Fruit fly (Drosophila melanogaster) whole organism, embryonic: ENCODE results near the gene CG10587.

Source experiments
- BEAF-32 ChIP-seq: fragments of 200-800 bp; sonication (Bioruptor generic); optimal IDR thresholded peaks from 3 replicates; lab custom pipeline; 2017; ENCODE audit warnings: missing biosample characterization, missing genetic modification characterization, mild to moderate bottlenecking, moderate library complexity, missing genetic modification reagents
- Bteb2 ChIP-seq: fragments of 200-800 bp; sonication (Bioruptor generic); optimal IDR thresholded peaks from 2 replicates; lab custom pipeline; 2016; ENCODE audit warnings: missing biosample characterization, missing genetic modification characterization
- CG12071 ChIP-seq: fragments of 200-800 bp; sonication (Bioruptor generic); optimal IDR thresholded peaks from 3 replicates; lab custom pipeline; 2018; ENCODE audit warnings: missing biosample characterization, mild to moderate bottlenecking, missing genetic modification characterization
- CG12219 ChIP-seq: fragments of 200-800 bp; sonication (Bioruptor generic); optimal IDR thresholded peaks from 3 replicates; lab custom pipeline; 2018; ENCODE audit warnings: missing biosample characterization, mild to moderate bottlenecking, missing genetic modification characterization
- CG12236 ChIP-seq: fragments of 200-800 bp; sonication (Bioruptor generic); optimal IDR thresholded peaks from 2 replicates; lab custom pipeline; 2016; ENCODE audit warnings: missing biosample characterization, missing genetic modification characterization
- CG13296 ChIP-seq: fragments of 200-800 bp; sonication (Bioruptor generic); optimal IDR thresholded peaks from 3 replicates; lab custom pipeline; 2018; ENCODE audit warnings: missing biosample characterization, mild to moderate bottlenecking, missing genetic modification characterization
- CG14014 ChIP-seq: fragments of 200-800 bp; sonication (Bioruptor generic); IDR thresholded peaks from 2 replicates; pipeline ENCODE4 v1.3.6; 2022; ENCODE audit warnings: missing biosample characterization, missing genetic modification characterization
- CG15073 ChIP-seq: fragments of 200-800 bp; sonication (Bioruptor generic); optimal IDR thresholded peaks from 2 replicates; lab custom pipeline; 2016; ENCODE audit warnings: missing biosample characterization, missing genetic modification characterization
- CG1529 ChIP-seq: fragments of 200-800 bp; sonication (Bioruptor generic); optimal IDR thresholded peaks from 3 replicates; lab custom pipeline; 2018; ENCODE audit warnings: missing biosample characterization, missing genetic modification characterization
- CG1603 ChIP-seq: fragments of 200-800 bp; sonication (Bioruptor generic); optimal IDR thresholded peaks from 2 replicates; lab custom pipeline; 2019; ENCODE audit warnings: missing biosample characterization, mild to moderate bottlenecking, missing genetic modification characterization, moderate library complexity
- CG16779 ChIP-seq: fragments of 200-800 bp; sonication (Bioruptor generic); IDR thresholded peaks from 2 replicates; pipeline ENCODE4 v1.3.6; 2022; ENCODE audit warnings: missing biosample characterization, missing genetic modification characterization
- CG30403 ChIP-seq: fragments of 200-800 bp; sonication (Bioruptor generic); optimal IDR thresholded peaks from 3 replicates; lab custom pipeline; 2016; ENCODE audit warnings: missing biosample characterization, missing genetic modification characterization
- CG31365 ChIP-seq: fragments of 200-800 bp; sonication (Bioruptor generic); optimal IDR thresholded peaks from 2 replicates; lab custom pipeline; 2018; ENCODE audit warnings: missing biosample characterization, mild to moderate bottlenecking, missing genetic modification characterization
- CG32532 ChIP-seq: fragments of 200-800 bp; sonication (Bioruptor generic); IDR thresholded peaks from 2 replicates; pipeline ENCODE4 v1.3.6; 2022; ENCODE audit warnings: missing biosample characterization, missing genetic modification characterization
- CG33213 ChIP-seq: fragments of 200-800 bp; sonication (Bioruptor generic); optimal IDR thresholded peaks from 3 replicates; lab custom pipeline; 2016; ENCODE audit warnings: missing biosample characterization, missing genetic modification characterization
- CG3995 ChIP-seq: fragments of 200-800 bp; sonication (Bioruptor generic); optimal IDR thresholded peaks from 3 replicates; lab custom pipeline; 2016; ENCODE audit warnings: missing biosample characterization, missing genetic modification characterization
- CG5953 ChIP-seq: fragments of 200-800 bp; sonication (Bioruptor generic); IDR thresholded peaks from 2 replicates; pipeline ENCODE4 v1.3.6; 2022; ENCODE audit warnings: missing biosample characterization, missing genetic modification characterization
- CG6683 ChIP-seq: fragments of 200-800 bp; sonication (Bioruptor generic); optimal IDR thresholded peaks from 2 replicates; lab custom pipeline; 2017; ENCODE audit warnings: missing biosample characterization, mild to moderate bottlenecking, missing genetic modification characterization, missing genetic modification reagents
- CG8089 ChIP-seq: fragments of 200-800 bp; sonication (Bioruptor generic); optimal IDR thresholded peaks from 3 replicates; lab custom pipeline; 2016; ENCODE audit warnings: missing biosample characterization, missing genetic modification characterization
- CG9609 ChIP-seq: fragments of 200-800 bp; sonication (Bioruptor generic); optimal IDR thresholded peaks from 3 replicates; lab custom pipeline; 2016; ENCODE audit warnings: missing biosample characterization, missing genetic modification characterization
- Camta ChIP-seq: fragments of 200-800 bp; sonication (Bioruptor generic); optimal IDR thresholded peaks from 2 replicates; lab custom pipeline; 2016; ENCODE audit warnings: missing biosample characterization, missing genetic modification characterization
- GATAe ChIP-seq: fragments of 200-800 bp; sonication (Bioruptor generic); conservative IDR thresholded peaks from 2 replicates; pipeline ENCODE4 v1.3.6; 2022; ENCODE audit warnings: missing biosample characterization, missing genetic modification characterization
- H15 ChIP-seq: fragments of 200-800 bp; sonication (Bioruptor generic); IDR thresholded peaks from 3 replicates; pipeline ENCODE4 v1.3.6; 2022; ENCODE audit warnings: missing biosample characterization, missing genetic modification characterization
- HmgD ChIP-seq: fragments of 200-800 bp; sonication (Bioruptor generic); optimal IDR thresholded peaks from 3 replicates; lab custom pipeline; 2016; ENCODE audit warnings: missing biosample characterization, missing genetic modification characterization
- HmgZ ChIP-seq: fragments of 200-800 bp; sonication (Bioruptor generic); optimal IDR thresholded peaks from 2 replicates; lab custom pipeline; 2018; ENCODE audit warnings: missing biosample characterization, mild to moderate bottlenecking, missing genetic modification characterization
- Lim3 ChIP-seq: fragments of 200-800 bp; sonication (Bioruptor generic); IDR thresholded peaks from 2 replicates; pipeline ENCODE4 v1.3.6; 2022; ENCODE audit warnings: missing biosample characterization, missing genetic modification characterization
- MTF-1 ChIP-seq: fragments of 200-800 bp; sonication (Bioruptor generic); optimal IDR thresholded peaks from 2 replicates; lab custom pipeline; 2018; ENCODE audit warnings: missing biosample characterization, mild to moderate bottlenecking, missing genetic modification characterization, borderline replicate concordance
- Med ChIP-seq: fragments of 200-800 bp; sonication (Bioruptor generic); peaks from one replicate; lab custom pipeline; 2016; ENCODE audit warnings: missing biosample characterization, missing genetic modification characterization, mild to moderate bottlenecking, inconsistent platforms, moderate library complexity
- Oaz ChIP-seq: fragments of 200-800 bp; sonication (Bioruptor generic); IDR thresholded peaks from 2 replicates; pipeline ENCODE4 v1.3.6; 2022; ENCODE audit warnings: missing biosample characterization, missing genetic modification characterization
- Rfx ChIP-seq: fragments of 200-800 bp; sonication (Bioruptor generic); IDR thresholded peaks from 2 replicates; pipeline ENCODE4 v1.3.6; 2022; ENCODE audit warnings: missing biosample characterization, missing genetic modification characterization
- Spps ChIP-seq: fragments of 200-800 bp; sonication (Bioruptor generic); optimal IDR thresholded peaks from 2 replicates; lab custom pipeline; 2018; ENCODE audit warnings: missing biosample characterization, mild to moderate bottlenecking, missing genetic modification characterization
- Taf1 ChIP-seq: fragments of 200-800 bp; sonication (Bioruptor generic); IDR thresholded peaks from 2 replicates; pipeline ENCODE4 v1.3.6; 2022; ENCODE audit warnings: missing biosample characterization, missing genetic modification characterization
- bab2 ChIP-seq: fragments of 200-800 bp; sonication (Bioruptor generic); optimal IDR thresholded peaks from 2 replicates; lab custom pipeline; 2016; ENCODE audit warnings: missing biosample characterization, missing genetic modification characterization
- chif ChIP-seq, 2 experiments: fragments of 200-800 bp; sonication (Bioruptor generic); optimal IDR thresholded peaks; 3 replicates each; lab custom pipeline; 2016; ENCODE audit warnings: missing biosample characterization in 2 of 2, missing genetic modification characterization in 2 of 2
- chn ChIP-seq: fragments of 200-800 bp; sonication (Bioruptor generic); optimal IDR thresholded peaks from 2 replicates; lab custom pipeline; 2016; ENCODE audit warnings: missing biosample characterization, missing genetic modification characterization
- da ChIP-seq: fragments of 200-800 bp; sonication (Bioruptor generic); optimal IDR thresholded peaks from 2 replicates; lab custom pipeline; 2016; ENCODE audit warnings: missing biosample characterization, missing genetic modification characterization
- fd102C ChIP-seq: fragments of 200-800 bp; sonication (Bioruptor generic); optimal IDR thresholded peaks from 2 replicates; lab custom pipeline; 2018; ENCODE audit warnings: missing biosample characterization, mild to moderate bottlenecking, missing genetic modification characterization, moderate library complexity
- gce ChIP-seq: fragments of 200-800 bp; sonication (Bioruptor generic); IDR thresholded peaks from 3 replicates; pipeline ENCODE4 v1.3.6; 2022; ENCODE audit warnings: missing biosample characterization, missing genetic modification characterization
- gsb-n ChIP-seq: fragments of 200-800 bp; sonication (Bioruptor generic); optimal IDR thresholded peaks from 3 replicates; lab custom pipeline; 2018; ENCODE audit warnings: missing biosample characterization, mild to moderate bottlenecking, missing genetic modification characterization
- hbn ChIP-seq: fragments of 200-800 bp; sonication (Bioruptor generic); IDR thresholded peaks from 2 replicates; pipeline ENCODE4 v1.3.6; 2022; ENCODE audit warnings: missing biosample characterization, missing genetic modification characterization; ENCODE audit not compliant: partially characterized antibody
- insv ChIP-seq, 2 experiments: fragments of 200-800 bp; sonication (Bioruptor generic); optimal IDR thresholded peaks; 3 replicates each; lab custom pipeline; 2016 to 2018; ENCODE audit warnings: missing biosample characterization in 2 of 2, missing genetic modification characterization in 2 of 2
- ken ChIP-seq: fragments of 200-800 bp; sonication (Bioruptor generic); IDR thresholded peaks from 3 replicates; pipeline ENCODE4 v1.3.6; 2022; ENCODE audit warnings: missing biosample characterization, missing genetic modification characterization
- kni ChIP-seq: fragments of 200-800 bp; sonication (Bioruptor generic); optimal IDR thresholded peaks from 3 replicates; lab custom pipeline; 2017; ENCODE audit warnings: mild to moderate bottlenecking, missing biosample characterization, missing genetic modification reagents, missing genetic modification characterization
- lola ChIP-seq, 3 experiments: fragments of >200 bp in 2 of 3; fragments of 200-800 bp in 1 of 3; sonication (Bioruptor generic) in 1 of 3; optimal IDR thresholded peaks; 2 replicates each; lab custom pipeline; 2017 to 2019; ENCODE audit warnings: missing biosample characterization in 3 of 3, missing genetic modification characterization in 3 of 3, mild to moderate bottlenecking in 1 of 3, moderate library complexity in 1 of 3
- nerfin-2 ChIP-seq: fragments of 200-800 bp; sonication (Bioruptor generic); IDR thresholded peaks from 2 replicates; pipeline ENCODE4 v1.3.6; 2022; ENCODE audit warnings: missing biosample characterization, missing genetic modification characterization; ENCODE audit not compliant: partially characterized antibody
- peb ChIP-seq: fragments of 200-800 bp; sonication (Bioruptor generic); IDR thresholded peaks from 2 replicates; pipeline ENCODE4 v1.3.6; 2022; ENCODE audit warnings: missing biosample characterization, missing genetic modification characterization
- pros ChIP-seq: fragments of 200-800 bp; sonication (Bioruptor generic); optimal IDR thresholded peaks from 3 replicates; lab custom pipeline; 2019; ENCODE audit warnings: missing biosample characterization, mild to moderate bottlenecking, missing genetic modification characterization, moderate library complexity
- sens ChIP-seq: fragments of 200-800 bp; sonication (Bioruptor generic); peaks from one replicate; lab custom pipeline; 2016; ENCODE audit warnings: missing biosample characterization, missing genetic modification characterization
- tgo ChIP-seq: fragments of 200-800 bp; sonication (Bioruptor generic); IDR thresholded peaks from 3 replicates; pipeline ENCODE4 v1.3.6; 2022; ENCODE audit warnings: missing biosample characterization, missing genetic modification characterization
- toy ChIP-seq: fragments of 200-800 bp; sonication (Bioruptor generic); IDR thresholded peaks from 2 replicates; pipeline ENCODE4 v1.3.6; 2022; ENCODE audit warnings: missing biosample characterization, missing genetic modification characterization

CG10587 gene

DNA sequence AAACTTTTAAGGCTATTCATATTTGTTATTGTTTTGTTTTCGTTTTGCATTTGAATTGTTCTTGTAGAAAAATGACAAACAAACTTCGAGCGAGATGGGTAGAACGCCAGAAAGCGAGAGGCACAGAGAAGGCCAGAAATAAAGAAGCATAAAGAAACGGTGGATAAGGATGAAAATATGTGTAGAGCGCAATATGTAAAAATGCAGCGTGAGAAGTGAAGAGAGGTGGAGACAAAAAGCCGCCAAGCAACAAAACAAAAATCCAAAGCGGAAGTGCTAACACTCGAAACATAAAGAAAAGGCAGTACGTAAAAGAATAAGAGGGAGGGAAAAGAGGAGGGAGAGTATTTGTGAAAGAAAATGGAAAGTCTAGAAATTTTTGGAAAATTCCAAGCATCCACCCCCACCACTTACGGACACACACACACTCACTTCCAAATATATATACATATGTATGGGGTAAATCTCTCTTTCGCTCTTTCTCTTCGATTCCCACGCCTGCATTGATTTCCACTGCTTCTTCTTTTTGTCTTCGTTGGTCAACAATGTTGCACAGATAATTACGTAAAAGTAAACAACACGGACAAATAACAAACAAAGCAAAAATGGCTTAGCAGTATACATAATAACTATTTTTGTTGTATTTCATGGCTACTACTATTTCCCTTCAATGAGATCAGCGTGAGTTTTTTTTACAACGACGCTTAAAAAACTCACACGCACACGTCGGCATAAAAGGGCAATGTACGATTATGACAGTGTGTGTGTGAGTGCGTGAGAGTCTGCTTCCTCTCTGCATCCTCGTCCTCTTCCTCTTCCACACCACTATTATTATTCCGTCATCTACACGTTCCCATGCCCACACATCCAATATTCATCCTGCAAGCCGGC, 45.3 kb upstream of the CG10587 start:
- peak; percentile 72 for TF ChIP-seq pros
- no peak for TF ChIP-seq CG12071 (GFP tag; lab: Kevin White, UChicago)
- no peak for TF ChIP-seq CG15073
- no peak for TF ChIP-seq tgo (GFP tag; lab: Robert Waterston, UW)
- no peak for TF ChIP-seq BEAF-32
- TF ChIP-seq hbn = no peak
- no peak for TF ChIP-seq CG5953 (GFP tag; lab: Robert Waterston, UW)
- TF ChIP-seq CG1529 (GFP tag; lab: Kevin White, UChicago) = peak; percentile 33
- TF ChIP-seq CG8089 (GFP tag; lab: Kevin White, UChicago) = peak; percentile 15
- TF ChIP-seq Camta (GFP tag; lab: Kevin White, UChicago) = peak; percentile 19
- no peak for TF ChIP-seq Rfx
- no peak for TF ChIP-seq Oaz
- no peak for TF ChIP-seq peb (GFP tag; lab: Robert Waterston, UW)
- peak in 1 of 3 experiments; percentile 40 for TF ChIP-seq lola (GFP tag; optimal IDR thresholded peaks at IDR 0.05; lab: Kevin White, UChicago)
- no peak for TF ChIP-seq HmgD
- TF ChIP-seq ken (GFP tag; lab: Robert Waterston, UW) = no peak
- TF ChIP-seq chif (GFP tag; optimal IDR thresholded peaks at IDR 0.05; lab: Kevin White, UChicago) = peak in 1 of 2 experiments; percentile 35
- TF ChIP-seq Spps (tag; lab: Kevin White, UChicago) = peak; percentile 24
- TF ChIP-seq chn (GFP tag; lab: Kevin White, UChicago) = no peak
- TF ChIP-seq H15 (GFP tag; lab: Robert Waterston, UW) = no peak
- TF ChIP-seq sens (GFP tag; lab: Kevin White, UChicago) = peak; percentile 87
- TF ChIP-seq Bteb2 = no peak
- TF ChIP-seq da (GFP tag; lab: Kevin White, UChicago) = no peak
- no peak for TF ChIP-seq CG9609
- TF ChIP-seq gsb-n (tag; lab: Kevin White, UChicago) = peak; percentile 68
- no peak for TF ChIP-seq CG12219 (GFP tag; lab: Kevin White, UChicago)
- TF ChIP-seq MTF-1 = peak; percentile 62
- TF ChIP-seq CG33213 (GFP tag; lab: Kevin White, UChicago) = peak; percentile 21
- no peak for TF ChIP-seq CG1603 (tag; lab: Kevin White, UChicago)
- TF ChIP-seq CG12236 (GFP tag; lab: Kevin White, UChicago) = peak; percentile 20
- no peak for TF ChIP-seq CG13296
- TF ChIP-seq CG31365 (tag; lab: Kevin White, UChicago) = no peak
- TF ChIP-seq HmgZ (tag; lab: Kevin White, UChicago) = no peak
- no peak for TF ChIP-seq nerfin-2 (GFP tag; lab: Robert Waterston, UW)
- TF ChIP-seq bab2 (GFP tag; lab: Kevin White, UChicago) = peak; percentile 56
- TF ChIP-seq insv (GFP tag; optimal IDR thresholded peaks at IDR 0.05; lab: Kevin White, UChicago) = peak in 1 of 2 experiments; percentile 39
- TF ChIP-seq CG14014 = no peak
- no peak for TF ChIP-seq CG16779
- TF ChIP-seq fd102C (GFP tag; lab: Kevin White, UChicago) = peak; percentile 94
- TF ChIP-seq CG30403 (GFP tag; lab: Kevin White, UChicago) = no peak
- no peak for TF ChIP-seq Lim3 (GFP tag; lab: Robert Waterston, UW)
- TF ChIP-seq CG32532 (GFP tag; lab: Robert Waterston, UW) = no peak
- no peak for TF ChIP-seq CG3995 (GFP tag; lab: Kevin White, UChicago)
- TF ChIP-seq kni = peak; percentile 83
- no peak for TF ChIP-seq toy (GFP tag; lab: Robert Waterston, UW)
- peak; percentile 83 for TF ChIP-seq Med (GFP tag; lab: Kevin White, UChicago)
- TF ChIP-seq CG6683 (GFP tag; lab: Kevin White, UChicago) = no peak
- 0 out of 3 replicates have a peak, but pooled peaks have one; percentile 9 for TF ChIP-seq gce
- TF ChIP-seq Taf1 (GFP tag; lab: Robert Waterston, UW) = no peak
- TF ChIP-seq GATAe (GFP tag; lab: Robert Waterston, UW) = no peak
